Fruit fly (Drosophila melanogaster) Kc167 (cell line): ENCODE results near the gene CG17105.

Experiments used
- Myc ChIP-seq: fragments of >200 bp; optimal IDR thresholded peaks from 2 replicates; lab custom pipeline; 2017; ENCODE audit warnings: missing external identifiers
- Sin3A ChIP-seq: fragments of >200 bp; optimal IDR thresholded peaks from 2 replicates; lab custom pipeline; 2018; ENCODE audit warnings: missing external identifiers
- h ChIP-seq: fragments of >200 bp; optimal IDR thresholded peaks from 3 replicates; lab custom pipeline; 2018; ENCODE audit warnings: missing external identifiers
- insv ChIP-seq: fragments of >200 bp; optimal IDR thresholded peaks from 3 replicates; lab custom pipeline; 2018; ENCODE audit warnings: missing external identifiers
- psq ChIP-seq: fragments of >200 bp; optimal IDR thresholded peaks from 2 replicates; lab custom pipeline; 2017; ENCODE audit warnings: missing external identifiers
- ttk ChIP-seq: sonication (Bioruptor generic); optimal IDR thresholded peaks from 2 replicates; lab custom pipeline; 2017; ENCODE audit warnings: missing external identifiers

The CG17105 gene

DNA sequence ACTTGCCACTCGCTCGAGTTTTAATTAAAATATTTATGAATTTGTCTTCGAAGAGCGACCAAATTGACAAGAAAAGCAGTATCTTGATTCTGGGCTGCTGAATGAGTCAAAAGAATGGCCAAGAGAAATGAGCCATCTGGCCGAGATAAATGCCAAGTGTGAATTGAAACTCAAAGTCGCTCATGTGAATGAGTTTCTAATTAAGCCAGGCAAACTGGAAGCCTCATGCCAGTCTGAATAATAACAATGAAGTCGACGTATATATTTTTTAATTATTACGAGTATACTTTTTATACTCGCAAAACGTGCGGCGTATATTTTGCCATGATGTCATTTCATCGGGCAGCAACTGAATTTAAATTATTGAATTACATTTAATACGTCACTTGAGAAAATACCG lies 28.5 kb downstream of the CG17105 start, which contains the start of gene Lip2:
Gene Lip2 (minus strand): TSS at position 101 of the 400 bp plus-strand sequence.
- no peak for TF ChIP-seq psq (lab: Kevin White, UChicago)
- no peak for TF ChIP-seq h
- TF ChIP-seq Sin3A (lab: Kevin White, UChicago): no peak
- TF ChIP-seq ttk: no peak
- TF ChIP-seq Myc (lab: Kevin White, UChicago): no peak
- no peak for TF ChIP-seq insv (lab: Kevin White, UChicago)

DNA sequence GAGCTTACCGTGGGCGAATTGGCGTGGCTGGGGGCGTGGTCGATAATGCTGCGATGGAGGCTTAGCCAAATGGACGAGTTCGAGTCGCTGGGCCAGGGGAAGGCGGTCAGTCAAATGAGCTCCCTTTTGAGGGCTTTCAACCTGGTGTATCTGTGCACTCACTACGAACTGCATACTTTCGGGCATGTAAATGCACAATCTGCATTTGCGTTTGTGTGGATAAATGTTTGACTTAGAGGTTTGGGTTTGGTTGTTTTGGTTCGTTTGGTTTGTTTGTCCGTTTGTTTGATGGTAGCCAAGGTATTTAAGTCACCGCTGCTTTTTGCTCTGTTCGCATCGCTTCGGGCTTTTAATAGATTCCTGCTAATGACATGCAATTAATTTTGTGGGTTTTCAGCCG lies 30.4 kb downstream of the CG17105 start:
- TF ChIP-seq psq (lab: Kevin White, UChicago): no peak
- TF ChIP-seq ttk: no peak
- TF ChIP-seq h: no peak
- no peak for TF ChIP-seq Sin3A (lab: Kevin White, UChicago)
- no peak for TF ChIP-seq Myc (lab: Kevin White, UChicago)
- no peak for TF ChIP-seq insv (lab: Kevin White, UChicago)

DNA sequence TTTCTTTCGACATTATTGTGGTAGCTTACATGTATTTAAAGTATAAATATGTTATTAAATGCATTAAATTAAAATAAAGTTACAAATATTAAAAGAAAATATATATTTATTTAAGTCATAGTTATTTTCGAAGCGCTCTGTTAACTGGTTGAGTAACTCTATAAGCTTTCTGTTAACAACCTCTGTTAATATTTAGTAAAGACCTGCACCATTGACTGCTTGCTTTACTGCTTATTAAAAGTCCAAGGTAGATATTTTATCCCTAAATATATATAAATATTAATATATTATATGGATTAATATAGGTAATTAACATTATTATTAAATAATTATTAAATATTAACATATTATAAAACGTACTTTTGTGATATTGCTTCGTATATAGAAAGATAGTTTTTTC lies 40.7 kb downstream of the CG17105 start:
- TF ChIP-seq Sin3A (lab: Kevin White, UChicago) (no peak), insv (lab: Kevin White, UChicago) (no peak), h (no peak), psq (lab: Kevin White, UChicago) (no peak), Myc (lab: Kevin White, UChicago) (no peak), ttk (no peak)

DNA sequence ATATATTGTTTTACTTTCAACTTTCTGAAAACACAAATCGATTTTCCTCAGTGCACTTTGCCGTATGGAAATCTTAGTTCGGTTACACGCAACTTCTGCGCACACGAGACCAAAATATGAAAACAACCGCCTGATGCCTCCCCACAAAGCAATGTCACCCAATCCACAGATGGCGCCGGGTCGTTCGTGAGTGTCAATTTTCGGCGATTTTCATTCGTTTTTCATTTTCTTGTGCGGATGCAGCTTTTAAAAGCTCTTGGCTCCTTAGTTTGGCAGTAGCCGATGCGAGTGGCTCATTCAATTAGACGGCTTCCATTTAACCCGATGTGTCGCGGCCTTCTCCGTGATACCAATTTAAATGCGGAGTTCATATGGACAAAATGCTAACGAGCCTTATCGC lies 43.1 kb downstream of the CG17105 start, which contains the start of gene CG6431:
Gene CG6431 (plus strand): TSS at position 301 of the 400 bp plus-strand sequence.
- TF ChIP-seq Sin3A (lab: Kevin White, UChicago) (no peak), psq (lab: Kevin White, UChicago) (no peak), h (no peak), Myc (lab: Kevin White, UChicago) (no peak), insv (lab: Kevin White, UChicago) (no peak), ttk (no peak)

DNA sequence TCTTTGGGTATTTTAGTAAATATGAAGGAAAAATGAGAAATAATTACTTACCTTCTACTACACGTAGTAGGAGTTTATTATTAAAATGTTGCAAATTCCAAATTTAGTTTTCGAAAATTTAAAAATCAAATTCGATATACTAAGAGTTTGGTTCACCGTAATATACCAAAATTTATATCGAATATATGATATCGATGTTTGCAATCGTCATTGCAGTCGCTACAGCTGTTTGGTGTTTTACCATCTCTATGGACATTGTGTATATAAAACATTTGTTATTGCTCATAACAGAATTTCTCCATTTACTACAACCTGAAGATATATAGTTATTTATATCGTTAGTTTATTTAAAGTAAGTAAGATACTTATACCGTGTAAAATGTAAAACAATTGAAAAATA lies 47.9 kb downstream of the CG17105 start, which contains the start of gene CG6443:
Gene CG6443 (plus strand): TSS at position 228 of the 400 bp plus-strand sequence.
- TF ChIP-seq Sin3A (lab: Kevin White, UChicago): no peak
- no peak for TF ChIP-seq ttk
- no peak for TF ChIP-seq psq (lab: Kevin White, UChicago)
- TF ChIP-seq Myc (lab: Kevin White, UChicago): no peak
- TF ChIP-seq h: no peak
- TF ChIP-seq insv (lab: Kevin White, UChicago): no peak

DNA sequence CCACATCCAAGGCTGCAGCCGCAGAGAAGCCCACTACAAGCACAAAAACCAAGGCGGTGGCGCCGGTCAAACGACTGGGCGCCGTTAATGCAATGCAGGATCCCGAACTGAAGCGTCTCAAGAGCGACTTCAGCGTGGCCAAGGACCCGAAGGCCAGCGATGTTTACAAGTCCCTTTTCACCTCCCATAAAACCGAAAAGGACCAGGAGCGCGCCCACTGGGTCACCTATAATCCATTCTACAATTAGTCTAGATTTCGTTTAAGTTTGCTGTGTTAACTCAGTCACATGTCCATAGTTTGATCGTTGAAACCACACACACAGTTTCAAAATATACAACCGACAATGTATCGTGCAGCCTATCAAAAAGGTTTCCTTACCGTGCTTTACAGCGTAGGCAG lies 49.1 kb downstream of the CG17105 start, which contains the start of gene CG17118:
Gene CG17118 (plus strand): TSS at position 301 of the 400 bp plus-strand sequence.
- no peak for TF ChIP-seq Myc (lab: Kevin White, UChicago)
- no peak for TF ChIP-seq h
- no peak for TF ChIP-seq Sin3A (lab: Kevin White, UChicago)
- TF ChIP-seq insv (lab: Kevin White, UChicago): no peak
- TF ChIP-seq psq (lab: Kevin White, UChicago): no peak
- TF ChIP-seq ttk: no peak
